Worm (Caenorhabditis elegans): ENCODE results near the gene cec-3.

- TF ChIP-seq ceh-30 (tag; optimal IDR thresholded peaks at IDR 0.05) (no peak), hlh-30 (tag; optimal IDR thresholded peaks at IDR 0.05; ENCODE audit: insufficient read depth) (no peak), pqm-1 (tag; optimal IDR thresholded peaks at IDR 0.05) (no peak), pha-4 (tag; optimal IDR thresholded peaks at IDR 0.05) (no peak), ahr-1 (tag; optimal IDR thresholded peaks at IDR 0.05) (no peak), ceh-9 (tag; optimal IDR thresholded peaks at IDR 0.05) (no peak), dve-1 (tag; optimal IDR thresholded peaks at IDR 0.05) (no peak)
Measured at ce11 chrII:7806054-7806453, 51.3 kb downstream of the cec-3 start.
